Fruit fly (Drosophila melanogaster) whole organism, embryonic: ENCODE data around the gene Rdl.

ENCODE experiments used
- Atf3 ChIP-seq: fragments of 200-800 bp; sonication (Bioruptor generic); optimal IDR thresholded peaks from 3 replicates; lab custom pipeline; 2016; ENCODE audit warnings: missing biosample characterization, missing genetic modification characterization
- CG1024 ChIP-seq: fragments of 200-800 bp; sonication (Bioruptor generic); IDR thresholded peaks from 2 replicates; pipeline ENCODE4 v1.3.6; 2022; ENCODE audit warnings: missing biosample characterization, missing genetic modification characterization
- CG10431 ChIP-seq: fragments of 200-800 bp; sonication (Bioruptor generic); optimal IDR thresholded peaks from 3 replicates; lab custom pipeline; 2018; ENCODE audit warnings: missing biosample characterization, mild to moderate bottlenecking, missing genetic modification characterization
- CG12659 ChIP-seq: fragments of 200-800 bp; sonication (Bioruptor generic); optimal IDR thresholded peaks from 3 replicates; lab custom pipeline; 2017; ENCODE audit warnings: mild to moderate bottlenecking, missing biosample characterization, missing genetic modification reagents, missing genetic modification characterization
- CG12769 ChIP-seq: fragments of 200-800 bp; sonication (Bioruptor generic); optimal IDR thresholded peaks from 2 replicates; lab custom pipeline; 2019; ENCODE audit warnings: missing biosample characterization, mild to moderate bottlenecking, missing genetic modification characterization, moderate library complexity
- CG17186 ChIP-seq: fragments of 200-800 bp; sonication (Bioruptor generic); optimal IDR thresholded peaks from 3 replicates; lab custom pipeline; 2017; ENCODE audit warnings: missing biosample characterization, missing genetic modification reagents, missing genetic modification characterization
- CG17568 ChIP-seq: fragments of 200-800 bp; sonication (Bioruptor generic); optimal IDR thresholded peaks from 2 replicates; lab custom pipeline; 2018; ENCODE audit warnings: missing biosample characterization, mild to moderate bottlenecking, missing genetic modification characterization, moderate library complexity
- CG18599 ChIP-seq: fragments of 200-800 bp; sonication (Bioruptor generic); optimal IDR thresholded peaks from 3 replicates; lab custom pipeline; 2017; ENCODE audit warnings: missing biosample characterization, missing genetic modification characterization, mild to moderate bottlenecking, moderate library complexity, missing genetic modification reagents
- CG30403 ChIP-seq: fragments of 200-800 bp; sonication (Bioruptor generic); optimal IDR thresholded peaks from 3 replicates; lab custom pipeline; 2016; ENCODE audit warnings: missing biosample characterization, missing genetic modification characterization
- CG32767 ChIP-seq: fragments of 200-800 bp; sonication (Bioruptor generic); IDR thresholded peaks from 2 replicates; pipeline ENCODE4 v1.3.6; 2022; ENCODE audit warnings: missing biosample characterization, missing genetic modification characterization
- CG3847 ChIP-seq: fragments of 200-800 bp; sonication (Bioruptor generic); IDR thresholded peaks from 2 replicates; pipeline ENCODE4 v1.3.6; 2022; ENCODE audit warnings: missing biosample characterization, missing genetic modification characterization
- CG4282 ChIP-seq: fragments of 200-800 bp; sonication (Bioruptor generic); optimal IDR thresholded peaks from 2 replicates; lab custom pipeline; 2016; ENCODE audit warnings: missing biosample characterization, missing genetic modification characterization
- CG4617 ChIP-seq: fragments of 200-800 bp; sonication (Bioruptor generic); optimal IDR thresholded peaks from 3 replicates; lab custom pipeline; 2016; ENCODE audit warnings: missing biosample characterization, missing genetic modification characterization, borderline replicate concordance
- CG7928 ChIP-seq: fragments of 200-800 bp; sonication (Bioruptor generic); optimal IDR thresholded peaks from 2 replicates; lab custom pipeline; 2017; ENCODE audit warnings: missing biosample characterization, mild to moderate bottlenecking, missing genetic modification characterization
- CG8089 ChIP-seq: fragments of 200-800 bp; sonication (Bioruptor generic); optimal IDR thresholded peaks from 3 replicates; lab custom pipeline; 2016; ENCODE audit warnings: missing biosample characterization, missing genetic modification characterization
- CG9437 ChIP-seq: fragments of 200-800 bp; sonication (Bioruptor generic); optimal IDR thresholded peaks from 2 replicates; lab custom pipeline; 2018; ENCODE audit warnings: missing biosample characterization, mild to moderate bottlenecking, missing genetic modification characterization
- CG9932 ChIP-seq: fragments of 200-800 bp; sonication (Bioruptor generic); IDR thresholded peaks from 2 replicates; pipeline ENCODE4 v1.3.6; 2022; ENCODE audit warnings: missing biosample characterization, missing genetic modification characterization
- CTCF ChIP-seq: fragments of 200-800 bp; sonication (Bioruptor generic); optimal IDR thresholded peaks from 2 replicates; lab custom pipeline; 2017; ENCODE audit warnings: missing biosample characterization, mild to moderate bottlenecking, missing genetic modification characterization, moderate library complexity
- D19A ChIP-seq: fragments of 200-800 bp; optimal IDR thresholded peaks from 3 replicates; lab custom pipeline; 2019; ENCODE audit warnings: missing biosample characterization, mild to moderate bottlenecking, missing genetic modification characterization, moderate library complexity
- Dek ChIP-seq: fragments of 200-800 bp; sonication (Bioruptor generic); optimal IDR thresholded peaks from 3 replicates; lab custom pipeline; 2019; ENCODE audit warnings: missing biosample characterization, mild to moderate bottlenecking, missing genetic modification characterization, moderate library complexity
- Dref ChIP-seq: fragments of 200-800 bp; sonication (Bioruptor generic); IDR thresholded peaks from 2 replicates; pipeline ENCODE4 v1.3.6; 2022; ENCODE audit warnings: missing biosample characterization, missing genetic modification characterization
- H15 ChIP-seq: fragments of 200-800 bp; sonication (Bioruptor generic); IDR thresholded peaks from 3 replicates; pipeline ENCODE4 v1.3.6; 2022; ENCODE audit warnings: missing biosample characterization, missing genetic modification characterization
- HLH4C ChIP-seq: fragments of 200-800 bp; sonication (Bioruptor generic); IDR thresholded peaks from 3 replicates; pipeline ENCODE4 v1.3.6; 2022; ENCODE audit warnings: missing biosample characterization, missing genetic modification characterization; ENCODE audit not compliant: partially characterized antibody
- Lhr ChIP-seq: fragments of 200-800 bp; sonication (Bioruptor generic); optimal IDR thresholded peaks from 3 replicates; lab custom pipeline; 2017; ENCODE audit warnings: mild to moderate bottlenecking, missing biosample characterization, missing genetic modification reagents, missing genetic modification characterization
- Nf-YC ChIP-seq: fragments of 200-800 bp; optimal IDR thresholded peaks from 3 replicates; lab custom pipeline; 2019; ENCODE audit warnings: missing biosample characterization, mild to moderate bottlenecking, missing genetic modification characterization, moderate library complexity
- Oaz ChIP-seq: fragments of 200-800 bp; sonication (Bioruptor generic); IDR thresholded peaks from 2 replicates; pipeline ENCODE4 v1.3.6; 2022; ENCODE audit warnings: missing biosample characterization, missing genetic modification characterization
- PHDP ChIP-seq: fragments of 200-800 bp; sonication (Bioruptor generic); optimal IDR thresholded peaks from 3 replicates; lab custom pipeline; 2018; ENCODE audit warnings: missing biosample characterization, mild to moderate bottlenecking, missing genetic modification characterization, moderate library complexity
- Sin3A ChIP-seq: fragments of >200 bp; optimal IDR thresholded peaks from 2 replicates; lab custom pipeline; 2018
- Trl ChIP-seq, 3 experiments: fragments of >200 bp in 2 of 3; fragments of 200-800 bp in 1 of 3; sonication (Bioruptor generic) in 1 of 3; optimal IDR thresholded peaks; 2 replicates in 1 of 3; 3 replicates in 2 of 3; lab custom pipeline; 2016 to 2017; ENCODE audit warnings: missing biosample characterization in 1 of 3, missing genetic modification characterization in 1 of 3
- chif ChIP-seq, 2 experiments: fragments of 200-800 bp; sonication (Bioruptor generic); optimal IDR thresholded peaks; 3 replicates each; lab custom pipeline; 2016; ENCODE audit warnings: missing biosample characterization in 2 of 2, missing genetic modification characterization in 2 of 2
- chn ChIP-seq: fragments of 200-800 bp; sonication (Bioruptor generic); optimal IDR thresholded peaks from 2 replicates; lab custom pipeline; 2016; ENCODE audit warnings: missing biosample characterization, missing genetic modification characterization
- dm ChIP-seq: fragments of 200-800 bp; sonication (Bioruptor generic); optimal IDR thresholded peaks from 3 replicates; lab custom pipeline; 2016; ENCODE audit warnings: missing biosample characterization, missing genetic modification characterization
- dpn ChIP-seq, 2 experiments: fragments of 200-800 bp; sonication (Bioruptor generic); optimal IDR thresholded peaks; 3 replicates each; lab custom pipeline; 2016; ENCODE audit warnings: missing biosample characterization in 2 of 2, missing genetic modification characterization in 2 of 2
- gce ChIP-seq: fragments of 200-800 bp; sonication (Bioruptor generic); IDR thresholded peaks from 3 replicates; pipeline ENCODE4 v1.3.6; 2022; ENCODE audit warnings: missing biosample characterization, missing genetic modification characterization
- gcm ChIP-seq: fragments of 200-800 bp; sonication (Bioruptor generic); optimal IDR thresholded peaks from 2 replicates; lab custom pipeline; 2019; ENCODE audit warnings: missing biosample characterization, mild to moderate bottlenecking, missing genetic modification characterization, moderate library complexity
- gfzf ChIP-seq: fragments of 200-800 bp; sonication (Bioruptor generic); optimal IDR thresholded peaks from 2 replicates; lab custom pipeline; 2016; ENCODE audit warnings: missing biosample characterization, mild to moderate bottlenecking, missing genetic modification characterization, moderate library complexity
- her ChIP-seq: fragments of 200-800 bp; sonication (Bioruptor generic); optimal IDR thresholded peaks from 2 replicates; lab custom pipeline; 2016; ENCODE audit warnings: missing biosample characterization, missing genetic modification characterization
- knrl ChIP-seq: fragments of 200-800 bp; sonication (Bioruptor generic); IDR thresholded peaks from 3 replicates; pipeline ENCODE4 v1.3.6; 2022; ENCODE audit warnings: missing biosample characterization, missing genetic modification characterization; ENCODE audit not compliant: partially characterized antibody
- lab ChIP-seq: fragments of 200-800 bp; sonication (Bioruptor generic); optimal IDR thresholded peaks from 3 replicates; lab custom pipeline; 2017; ENCODE audit warnings: missing biosample characterization, missing genetic modification characterization, mild to moderate bottlenecking, moderate library complexity, missing genetic modification reagents
- mam ChIP-seq: fragments of 200-800 bp; sonication (Bioruptor generic); optimal IDR thresholded peaks from 3 replicates; lab custom pipeline; 2016; ENCODE audit warnings: missing biosample characterization, missing genetic modification characterization
- pfk ChIP-seq: fragments of 200-800 bp; sonication (Bioruptor generic); optimal IDR thresholded peaks from 2 replicates; lab custom pipeline; 2018; ENCODE audit warnings: missing biosample characterization, mild to moderate bottlenecking, missing genetic modification characterization, moderate library complexity
- psq ChIP-seq: fragments of 200-800 bp; sonication (Bioruptor generic); optimal IDR thresholded peaks from 2 replicates; lab custom pipeline; 2017; ENCODE audit warnings: missing biosample characterization, missing genetic modification characterization
- sd ChIP-seq: fragments of 200-800 bp; sonication (Bioruptor generic); optimal IDR thresholded peaks from 3 replicates; lab custom pipeline; 2018; ENCODE audit warnings: missing biosample characterization, mild to moderate bottlenecking, missing genetic modification characterization, moderate library complexity
- so ChIP-seq: fragments of 200-800 bp; sonication (Bioruptor generic); IDR thresholded peaks from 3 replicates; pipeline ENCODE4 v1.3.6; 2022; ENCODE audit warnings: missing biosample characterization, missing genetic modification characterization
- sqz ChIP-seq: fragments of 200-800 bp; sonication (Bioruptor generic); optimal IDR thresholded peaks from 3 replicates; lab custom pipeline; 2018; ENCODE audit warnings: missing biosample characterization, mild to moderate bottlenecking, missing genetic modification characterization
- tio ChIP-seq: fragments of 200-800 bp; sonication (Bioruptor generic); optimal IDR thresholded peaks from 2 replicates; lab custom pipeline; 2017; ENCODE audit warnings: missing biosample characterization, missing genetic modification characterization, inconsistent platforms
- unc-4 ChIP-seq: fragments of 200-800 bp; sonication (Bioruptor generic); IDR thresholded peaks from 2 replicates; pipeline ENCODE4 v1.3.6; 2022; ENCODE audit warnings: missing biosample characterization, missing genetic modification characterization; ENCODE audit not compliant: partially characterized antibody
- unpg ChIP-seq: fragments of 200-800 bp; sonication (Bioruptor generic); optimal IDR thresholded peaks from 3 replicates; lab custom pipeline; 2018; ENCODE audit warnings: missing biosample characterization, mild to moderate bottlenecking, missing genetic modification characterization, moderate library complexity
- vvl ChIP-seq: fragments of 200-800 bp; sonication (Bioruptor generic); IDR thresholded peaks from 2 replicates; pipeline ENCODE4 v1.3.6; 2022; ENCODE audit warnings: missing biosample characterization, missing genetic modification characterization
- zfh1 ChIP-seq: fragments of 200-800 bp; sonication (Bioruptor generic); IDR thresholded peaks from 3 replicates; pipeline ENCODE4 v1.3.6; 2022; ENCODE audit warnings: missing biosample characterization, missing genetic modification characterization

Gene Rdl

DNA sequence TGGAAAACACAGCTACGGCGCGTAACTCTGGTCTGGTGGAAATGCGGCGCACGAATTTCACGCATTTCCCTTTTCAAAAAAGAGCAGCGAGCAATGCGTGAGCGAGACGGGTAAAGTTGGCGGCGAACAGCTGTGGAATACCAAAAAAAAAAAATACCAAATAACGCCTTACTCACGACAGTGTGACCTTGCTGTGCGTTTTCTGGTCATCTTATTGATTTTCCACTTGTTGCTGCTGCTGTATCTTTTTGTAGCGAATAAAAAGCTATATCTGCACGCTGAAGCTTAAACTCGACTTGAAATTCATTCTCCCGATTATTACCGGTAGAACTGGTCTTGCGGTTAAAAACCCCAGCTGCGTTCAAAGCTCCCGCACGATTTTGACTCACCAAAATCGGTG lies 47.6 kb downstream of the Rdl start, which contains the start of the genes bol and Dhpr (continued):
- TF ChIP-seq Trl (optimal IDR thresholded peaks at IDR 0.05; lab: Kevin White, UChicago) (peak in 1 of 2 experiments; percentile 23), Trl (GFP tag; optimal IDR thresholded peaks at IDR 0.05; lab: Kevin White, UChicago) (no peak), unpg (GFP tag; lab: Kevin White, UChicago) (peak; percentile 0), dm (GFP tag; lab: Kevin White, UChicago) (peak; percentile 42), gce (peak; percentile 24; the same call in 1 of the 3 replicates), so (GFP tag; lab: Robert Waterston, UW) (0 out of 3 replicates have a peak, but pooled peaks have one; percentile 24), Sin3A (lab: Kevin White, UChicago) (peak; percentile 70), mam (GFP tag; lab: Kevin White, UChicago) (peak; percentile 26), Oaz (GFP tag; lab: Robert Waterston, UW) (no peak), PHDP (peak; percentile 37), CG10431 (peak; percentile 37), gcm (GFP tag; lab: Kevin White, UChicago) (no peak), zfh1 (peak; percentile 4; the same call in 1 of the 3 replicates), CG1024 (GFP tag; lab: Robert Waterston, UW) (no peak), psq (GFP tag; lab: Kevin White, UChicago) (no peak), CG30403 (GFP tag; lab: Kevin White, UChicago) (peak; percentile 7), CG9437 (GFP tag; lab: Kevin White, UChicago) (peak; percentile 83), CTCF (GFP tag; lab: Kevin White, UChicago) (peak; percentile 30), lab (GFP tag; lab: Kevin White, UChicago) (peak; percentile 18), Nf-YC (no peak), pfk (GFP tag; lab: Kevin White, UChicago) (peak; percentile 0), D19A (tag; lab: Kevin White, UChicago) (no peak), CG12659 (GFP tag; lab: Kevin White, UChicago) (peak; percentile 85), unc-4 (GFP tag; lab: Robert Waterston, UW) (peak; percentile 56), sd (tag; lab: Kevin White, UChicago) (peak; percentile 39), her (GFP tag; lab: Kevin White, UChicago) (peak; percentile 50), CG17186 (peak; percentile 67), Dref (peak; percentile 42), vvl (peak; percentile 70; the same call in 1 of the 2 replicates), Atf3 (GFP tag; lab: Kevin White, UChicago) (no peak), tio (GFP tag; lab: Kevin White, UChicago) (no peak), sqz (peak; percentile 49), H15 (GFP tag; lab: Robert Waterston, UW) (no peak), CG4282 (GFP tag; lab: Kevin White, UChicago) (no peak), CG12769 (tag; lab: Kevin White, UChicago) (peak; percentile 64), knrl (peak; percentile 35; the same call in 1 of the 3 replicates), chif (GFP tag; optimal IDR thresholded peaks at IDR 0.05; lab: Kevin White, UChicago) (no peak), CG8089 (GFP tag; lab: Kevin White, UChicago) (no peak), CG3847 (GFP tag; lab: Robert Waterston, UW) (peak; percentile 38; the same call in 1 of the 2 replicates), CG9932 (GFP tag; lab: Robert Waterston, UW) (peak; percentile 26; the same call in 1 of the 2 replicates), CG4617 (peak; percentile 81), HLH4C (GFP tag; lab: Robert Waterston, UW) (0 out of 3 replicates have a peak, but pooled peaks have one; percentile 27), gfzf (GFP tag; lab: Kevin White, UChicago) (peak; percentile 98), Lhr (GFP tag; lab: Kevin White, UChicago) (peak; percentile 51), CG17568 (no peak), CG32767 (GFP tag; lab: Robert Waterston, UW) (peak; percentile 17; the same call in 1 of the 2 replicates), dpn (GFP tag; optimal IDR thresholded peaks at IDR 0.05; lab: Kevin White, UChicago) (peak in 1 of 2 experiments; percentile 3), Dek (tag; lab: Kevin White, UChicago) (peak; percentile 20), CG7928 (GFP tag; lab: Kevin White, UChicago) (no peak), CG18599 (GFP tag; lab: Kevin White, UChicago) (no peak), chn (GFP tag; lab: Kevin White, UChicago) (no peak)
